Fruit fly (Drosophila melanogaster) whole organism, embryonic: Measurements from ENCODE around the gene SelT.
A peak's percentile ranks its signal among the peaks of the same experiment; 100 is the strongest.

ENCODE experiments used
- ATbp ChIP-seq: fragments of 200-800 bp; sonication (Bioruptor generic); optimal IDR thresholded peaks from 2 replicates; lab custom pipeline; 2017; ENCODE audit warnings: missing biosample characterization, mild to moderate bottlenecking, missing genetic modification characterization, missing genetic modification reagents
- BEAF-32 ChIP-seq: fragments of 200-800 bp; sonication (Bioruptor generic); optimal IDR thresholded peaks from 3 replicates; lab custom pipeline; 2017; ENCODE audit warnings: missing biosample characterization, missing genetic modification characterization, mild to moderate bottlenecking, moderate library complexity, missing genetic modification reagents
- Blimp-1 ChIP-seq: fragments of 200-800 bp; sonication (Bioruptor generic); optimal IDR thresholded peaks from 3 replicates; lab custom pipeline; 2018; ENCODE audit warnings: missing biosample characterization, missing genetic modification characterization, mild to moderate bottlenecking, moderate library complexity, missing genetic modification reagents
- Bteb2 ChIP-seq: fragments of 200-800 bp; sonication (Bioruptor generic); optimal IDR thresholded peaks from 2 replicates; lab custom pipeline; 2016; ENCODE audit warnings: missing biosample characterization, missing genetic modification characterization
- CG11085 ChIP-seq: fragments of 200-800 bp; sonication (Bioruptor generic); IDR thresholded peaks from 2 replicates; pipeline ENCODE4 v1.3.6; 2022; ENCODE audit warnings: missing biosample characterization, missing genetic modification characterization
- CG11504 ChIP-seq: fragments of 200-800 bp; sonication (Bioruptor generic); optimal IDR thresholded peaks from 3 replicates; lab custom pipeline; 2019; ENCODE audit warnings: missing biosample characterization, mild to moderate bottlenecking, missing genetic modification characterization, moderate library complexity
- CG11695 ChIP-seq: fragments of 200-800 bp; sonication (Bioruptor generic); IDR thresholded peaks from 3 replicates; pipeline ENCODE4 v1.3.6; 2022; ENCODE audit warnings: missing biosample characterization, missing genetic modification characterization
- CG15479 ChIP-seq: fragments of 200-800 bp; sonication (Bioruptor generic); optimal IDR thresholded peaks from 3 replicates; lab custom pipeline; 2019; ENCODE audit warnings: missing biosample characterization, mild to moderate bottlenecking, missing genetic modification characterization, moderate library complexity
- CG1792 ChIP-seq: fragments of 200-800 bp; sonication (Bioruptor generic); optimal IDR thresholded peaks from 2 replicates; lab custom pipeline; 2016; ENCODE audit warnings: missing biosample characterization, missing genetic modification characterization
- CG18619 ChIP-seq: fragments of 200-800 bp; sonication (Bioruptor generic); optimal IDR thresholded peaks from 3 replicates; lab custom pipeline; 2017; ENCODE audit warnings: missing biosample characterization, mild to moderate bottlenecking, missing genetic modification characterization
- CG2129 ChIP-seq: fragments of 200-800 bp; sonication (Bioruptor generic); IDR thresholded peaks from 2 replicates; pipeline ENCODE4 v1.3.6; 2022; ENCODE audit warnings: missing biosample characterization, missing genetic modification characterization; ENCODE audit not compliant: partially characterized antibody
- CG2712 ChIP-seq: fragments of 200-800 bp; optimal IDR thresholded peaks from 3 replicates; lab custom pipeline; 2019; ENCODE audit warnings: missing biosample characterization, mild to moderate bottlenecking, missing genetic modification characterization, moderate library complexity
- CG2889 ChIP-seq: fragments of 200-800 bp; sonication (Bioruptor generic); IDR thresholded peaks from 3 replicates; pipeline ENCODE4 v1.3.6; 2022; ENCODE audit warnings: missing biosample characterization, missing genetic modification characterization
- CG33213 ChIP-seq: fragments of 200-800 bp; sonication (Bioruptor generic); optimal IDR thresholded peaks from 3 replicates; lab custom pipeline; 2016; ENCODE audit warnings: missing biosample characterization, missing genetic modification characterization
- CG34376 ChIP-seq: fragments of 200-800 bp; sonication (Bioruptor generic); optimal IDR thresholded peaks from 2 replicates; lab custom pipeline; 2018; ENCODE audit warnings: missing biosample characterization, mild to moderate bottlenecking, missing genetic modification characterization
- CG3726 ChIP-seq: fragments of 200-800 bp; sonication (Bioruptor generic); IDR thresholded peaks from 3 replicates; pipeline ENCODE4, ENCODE4 v1.3.6; 2022; ENCODE audit warnings: missing biosample characterization, missing genetic modification characterization
- CG6254 ChIP-seq: fragments of 200-800 bp; sonication (Bioruptor generic); optimal IDR thresholded peaks from 3 replicates; lab custom pipeline; 2017; ENCODE audit warnings: mild to moderate bottlenecking, missing biosample characterization, missing genetic modification reagents, missing genetic modification characterization
- CG7357 ChIP-seq: fragments of 200-800 bp; sonication (Bioruptor generic); IDR thresholded peaks from 3 replicates; pipeline ENCODE4 v1.3.6; 2022; ENCODE audit warnings: missing biosample characterization, missing genetic modification characterization
- CG7987 ChIP-seq: fragments of 200-800 bp; sonication (Bioruptor generic); optimal IDR thresholded peaks from 2 replicates; lab custom pipeline; 2018; ENCODE audit warnings: missing biosample characterization, mild to moderate bottlenecking, missing genetic modification characterization, moderate library complexity
- Chrac-16 ChIP-seq: fragments of 200-800 bp; sonication (Bioruptor generic); optimal IDR thresholded peaks from 3 replicates; lab custom pipeline; 2016; ENCODE audit warnings: missing biosample characterization, missing genetic modification characterization
- D19A ChIP-seq: fragments of 200-800 bp; optimal IDR thresholded peaks from 3 replicates; lab custom pipeline; 2019; ENCODE audit warnings: missing biosample characterization, mild to moderate bottlenecking, missing genetic modification characterization, moderate library complexity
- D19B ChIP-seq: fragments of 200-800 bp; sonication (Bioruptor generic); optimal IDR thresholded peaks from 2 replicates; lab custom pipeline; 2017; ENCODE audit warnings: missing biosample characterization, mild to moderate bottlenecking, missing genetic modification characterization
- Dfd ChIP-seq, 2 experiments: fragments of >200 bp; optimal IDR thresholded peaks; 2 replicates each; lab custom pipeline; 2017; ENCODE audit warnings: missing biosample characterization in 2 of 2, missing genetic modification characterization in 2 of 2
- Dref ChIP-seq: fragments of 200-800 bp; sonication (Bioruptor generic); IDR thresholded peaks from 2 replicates; pipeline ENCODE4 v1.3.6; 2022; ENCODE audit warnings: missing biosample characterization, missing genetic modification characterization
- Drgx ChIP-seq: fragments of 200-800 bp; sonication (Bioruptor generic); IDR thresholded peaks from 2 replicates; pipeline ENCODE4 v1.3.6; 2022; ENCODE audit warnings: missing biosample characterization, missing genetic modification characterization
- Eip74EF ChIP-seq, 2 experiments: fragments of 200-800 bp in 1 of 2; fragments of >200 bp in 1 of 2; sonication (Bioruptor generic) in 1 of 2; optimal IDR thresholded peaks; 2 replicates each; lab custom pipeline; 2017 to 2019; ENCODE audit warnings: missing biosample characterization in 2 of 2, missing genetic modification characterization in 2 of 2, mild to moderate bottlenecking in 1 of 2, moderate library complexity in 1 of 2
- H15 ChIP-seq: fragments of 200-800 bp; sonication (Bioruptor generic); IDR thresholded peaks from 3 replicates; pipeline ENCODE4 v1.3.6; 2022; ENCODE audit warnings: missing biosample characterization, missing genetic modification characterization
- Hmr ChIP-seq: fragments of 200-800 bp; sonication (Bioruptor generic); optimal IDR thresholded peaks from 3 replicates; lab custom pipeline; 2017; ENCODE audit warnings: mild to moderate bottlenecking, missing biosample characterization, missing genetic modification reagents, missing genetic modification characterization
- Hr39 ChIP-seq: fragments of >200 bp; optimal IDR thresholded peaks from 2 replicates; lab custom pipeline; 2017
- Mad ChIP-seq: fragments of 200-800 bp; sonication (Bioruptor generic); optimal IDR thresholded peaks from 2 replicates; lab custom pipeline; 2016; ENCODE audit warnings: missing biosample characterization, missing genetic modification characterization
- Max ChIP-seq: fragments of 200-800 bp; sonication (Bioruptor generic); optimal IDR thresholded peaks from 2 replicates; lab custom pipeline; 2016; ENCODE audit warnings: missing biosample characterization, mild to moderate bottlenecking, missing genetic modification characterization
- Med ChIP-seq: fragments of 200-800 bp; sonication (Bioruptor generic); peaks from one replicate; lab custom pipeline; 2016; ENCODE audit warnings: missing biosample characterization, missing genetic modification characterization, mild to moderate bottlenecking, inconsistent platforms, moderate library complexity
- Meics ChIP-seq: fragments of 200-800 bp; sonication (Bioruptor generic); optimal IDR thresholded peaks from 2 replicates; lab custom pipeline; 2017; ENCODE audit warnings: missing biosample characterization, mild to moderate bottlenecking, missing genetic modification characterization
- Nf-YC ChIP-seq: fragments of 200-800 bp; optimal IDR thresholded peaks from 3 replicates; lab custom pipeline; 2019; ENCODE audit warnings: missing biosample characterization, mild to moderate bottlenecking, missing genetic modification characterization, moderate library complexity
- Opbp ChIP-seq: fragments of 200-800 bp; sonication (Bioruptor generic); IDR thresholded peaks from 3 replicates; pipeline ENCODE4 v1.3.6; 2022; ENCODE audit warnings: missing biosample characterization, missing genetic modification characterization; ENCODE audit not compliant: partially characterized antibody
- br ChIP-seq: fragments of >200 bp; optimal IDR thresholded peaks from 2 replicates; lab custom pipeline; 2017
- btn ChIP-seq: fragments of 200-800 bp; sonication (Bioruptor generic); optimal IDR thresholded peaks from 2 replicates; lab custom pipeline; 2016; ENCODE audit warnings: missing biosample characterization, missing genetic modification characterization
- dmrt11E ChIP-seq: fragments of 200-800 bp; sonication (Bioruptor generic); optimal IDR thresholded peaks from 3 replicates; lab custom pipeline; 2018; ENCODE audit warnings: missing biosample characterization, mild to moderate bottlenecking, missing genetic modification characterization, moderate library complexity
- esg ChIP-seq: fragments of 200-800 bp; sonication (Bioruptor generic); conservative IDR thresholded peaks from 2 replicates; pipeline ENCODE4 v1.3.6; 2022; ENCODE audit warnings: missing biosample characterization, missing genetic modification characterization
- exex ChIP-seq: fragments of 200-800 bp; sonication (Bioruptor generic); optimal IDR thresholded peaks from 4 replicates; lab custom pipeline; 2018; ENCODE audit warnings: missing biosample characterization, mild to moderate bottlenecking, missing genetic modification characterization, moderate library complexity
- eyg ChIP-seq: fragments of 200-800 bp; sonication (Bioruptor generic); optimal IDR thresholded peaks from 3 replicates; lab custom pipeline; 2016; ENCODE audit warnings: missing biosample characterization, missing genetic modification characterization
- ftz-f1 ChIP-seq: fragments of 200-800 bp; sonication (Bioruptor generic); optimal IDR thresholded peaks from 2 replicates; lab custom pipeline; 2016; ENCODE audit warnings: missing biosample characterization, missing genetic modification characterization
- ind ChIP-seq: fragments of 200-800 bp; sonication (Bioruptor generic); optimal IDR thresholded peaks from 3 replicates; lab custom pipeline; 2016; ENCODE audit warnings: missing biosample characterization, missing genetic modification characterization
- onecut ChIP-seq: fragments of 200-800 bp; sonication (Bioruptor generic); IDR thresholded peaks from 2 replicates; pipeline ENCODE4 v1.3.6; 2022; ENCODE audit warnings: missing biosample characterization, missing genetic modification characterization
- pb ChIP-seq: fragments of 200-800 bp; sonication (Bioruptor generic); optimal IDR thresholded peaks from 3 replicates; lab custom pipeline; 2016; ENCODE audit warnings: missing biosample characterization, missing genetic modification characterization
- ranshi ChIP-seq: fragments of 200-800 bp; sonication (Bioruptor generic); IDR thresholded peaks from 2 replicates; pipeline ENCODE4 v1.3.6; 2022; ENCODE audit warnings: missing biosample characterization, missing genetic modification characterization
- salm ChIP-seq: fragments of 200-800 bp; sonication (Bioruptor generic); optimal IDR thresholded peaks from 2 replicates; lab custom pipeline; 2018; ENCODE audit warnings: missing biosample characterization, mild to moderate bottlenecking, missing genetic modification characterization
- shn ChIP-seq: fragments of 200-800 bp; sonication (Bioruptor generic); optimal IDR thresholded peaks from 3 replicates; lab custom pipeline; 2016; ENCODE audit warnings: missing biosample characterization, missing genetic modification characterization
- sna ChIP-seq: fragments of 200-800 bp; sonication (Bioruptor generic); IDR thresholded peaks from 2 replicates; pipeline ENCODE4 v1.3.6; 2022; ENCODE audit warnings: missing biosample characterization, missing genetic modification characterization; ENCODE audit not compliant: partially characterized antibody
- ttk ChIP-seq: fragments of 200-800 bp; sonication (Bioruptor generic); IDR thresholded peaks from 2 replicates; pipeline ENCODE4 v2.1.2; 2022; ENCODE audit warnings: missing biosample characterization, missing genetic modification characterization

SelT gene

DNA sequence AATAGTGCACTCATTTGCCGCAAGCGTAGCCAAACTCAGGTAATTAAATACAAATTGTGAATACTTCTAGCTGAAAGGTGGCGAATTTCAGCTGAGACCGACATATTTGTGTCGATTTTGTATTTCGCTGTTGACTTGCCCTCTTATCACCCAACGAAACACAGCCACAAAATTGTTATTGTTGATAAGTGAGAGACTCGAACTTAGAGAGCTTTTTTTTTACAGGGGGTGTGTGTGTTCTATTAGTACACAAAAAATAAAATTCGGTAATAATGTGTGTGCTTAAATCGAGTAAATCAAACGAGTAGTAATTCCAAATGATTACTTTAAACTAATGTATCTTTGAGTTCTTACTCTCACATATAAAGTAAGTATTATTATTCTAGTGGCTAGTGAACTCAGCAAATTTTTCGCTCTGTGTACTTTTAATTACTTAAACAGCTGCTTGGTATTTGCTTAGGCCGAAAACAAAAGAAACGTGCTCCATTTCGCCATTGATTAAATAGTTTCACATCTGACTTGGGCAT, 50.3 kb downstream of the SelT start (continued):
- TF ChIP-seq BEAF-32 (GFP tag; lab: Kevin White, UChicago): no peak
- TF ChIP-seq CG18619 (GFP tag; lab: Kevin White, UChicago): peak; percentile 60
- no peak; the same call in 1 of the 2 replicates for TF ChIP-seq ttk (GFP tag; lab: Robert Waterston, UW)
- TF ChIP-seq salm: peak; percentile 24
- TF ChIP-seq CG2712 (tag; lab: Kevin White, UChicago): peak; percentile 57
- TF ChIP-seq esg (GFP tag; lab: Robert Waterston, UW): peak; percentile 70
- TF ChIP-seq sna (GFP tag; lab: Robert Waterston, UW): no peak
- TF ChIP-seq CG3726 (GFP tag; lab: Robert Waterston, UW): 0 out of 3 replicates have a peak, but pooled peaks have one; percentile 24
- TF ChIP-seq dmrt11E: no peak
- peak; percentile 91 for TF ChIP-seq Hmr (GFP tag; lab: Kevin White, UChicago)
- TF ChIP-seq ftz-f1 (GFP tag; lab: Kevin White, UChicago): peak; percentile 32
- TF ChIP-seq D19A: peak; percentile 24
- TF ChIP-seq Drgx: no peak
- no peak for TF ChIP-seq Dfd (GFP tag; optimal IDR thresholded peaks at IDR 0.05; lab: Kevin White, UChicago)
- TF ChIP-seq CG15479 (GFP tag; lab: Kevin White, UChicago): no peak
- peak; percentile 45; the same call in 1 of the 3 replicates for TF ChIP-seq CG2889 (GFP tag; lab: Robert Waterston, UW)
- TF ChIP-seq Med (GFP tag; lab: Kevin White, UChicago): peak; percentile 93
- TF ChIP-seq D19B: peak; percentile 22
- peak; percentile 64 for TF ChIP-seq Blimp-1 (GFP tag; lab: Kevin White, UChicago)
- TF ChIP-seq ATbp (GFP tag; lab: Kevin White, UChicago): peak; percentile 73
- TF ChIP-seq CG2129 (GFP tag; lab: Robert Waterston, UW): no peak
- TF ChIP-seq Hr39 (lab: Kevin White, UChicago): no peak
- peak; percentile 42 for TF ChIP-seq Bteb2
- peak; percentile 8 for TF ChIP-seq ind
- TF ChIP-seq Nf-YC (tag; lab: Kevin White, UChicago): peak; percentile 28
- TF ChIP-seq shn (GFP tag; lab: Kevin White, UChicago): peak; percentile 5
- TF ChIP-seq Mad (GFP tag; lab: Kevin White, UChicago): no peak
- TF ChIP-seq CG1792 (GFP tag; lab: Kevin White, UChicago): peak; percentile 56
- no peak for TF ChIP-seq Dref
- no peak for TF ChIP-seq btn (GFP tag; lab: Kevin White, UChicago)
- no peak for TF ChIP-seq br
- peak; percentile 22 for TF ChIP-seq pb (GFP tag; lab: Kevin White, UChicago)
- TF ChIP-seq CG11504: peak; percentile 71
- TF ChIP-seq Chrac-16 (GFP tag; lab: Kevin White, UChicago): peak; percentile 46
- peak; percentile 59 for TF ChIP-seq CG6254 (GFP tag; lab: Kevin White, UChicago)
- TF ChIP-seq CG7357 (GFP tag; lab: Robert Waterston, UW): 0 out of 3 replicates have a peak, but pooled peaks have one; percentile 33
- TF ChIP-seq CG33213 (GFP tag; lab: Kevin White, UChicago): peak; percentile 28
- TF ChIP-seq CG11085 (GFP tag; lab: Robert Waterston, UW): 0 out of 2 replicates have a peak, but pooled peaks have one; percentile 9
- peak; percentile 82 for TF ChIP-seq exex
- TF ChIP-seq CG11695 (GFP tag; lab: Robert Waterston, UW): peak; percentile 84
- TF ChIP-seq ranshi (GFP tag; lab: Robert Waterston, UW): peak; percentile 70
- no peak for TF ChIP-seq Opbp
- TF ChIP-seq Max (GFP tag; lab: Kevin White, UChicago): peak; percentile 25
- TF ChIP-seq eyg (GFP tag; lab: Kevin White, UChicago): peak; percentile 51
- peak; percentile 74 for TF ChIP-seq Meics (GFP tag; lab: Kevin White, UChicago)
- peak; percentile 77 for TF ChIP-seq CG34376 (GFP tag; lab: Kevin White, UChicago)
- TF ChIP-seq CG7987: peak; percentile 45
- peak; percentile 41; the same call in 1 of the 2 replicates for TF ChIP-seq onecut (GFP tag; lab: Robert Waterston, UW)
- peak in 1 of 2 experiments; percentile 53 for TF ChIP-seq Eip74EF (GFP tag; optimal IDR thresholded peaks at IDR 0.05; lab: Kevin White, UChicago)
- TF ChIP-seq H15 (GFP tag; lab: Robert Waterston, UW): 0 out of 3 replicates have a peak, but pooled peaks have one; percentile 31
